Worm (Caenorhabditis elegans) whole organism, L4 larva: ENCODE results near the gene snf-10.

Source experiments
- R02D3.7 ChIP-seq: fragments of 150-350 bp; sonication (generic microtip); optimal IDR thresholded peaks from 3 replicates; lab custom pipeline; 2014; ENCODE audit warnings: missing biosample characterization, missing genetic modification characterization
- egl-27 ChIP-seq: sonication (generic microtip); optimal IDR thresholded peaks from 3 replicates; lab custom pipeline; 2017; ENCODE audit warnings: missing biosample characterization, missing genetic modification reagents, missing genetic modification characterization
- hlh-11 ChIP-seq: fragments of 200-800 bp; sonication (Bioruptor generic); optimal IDR thresholded peaks from 2 replicates; lab custom pipeline; 2018; ENCODE audit warnings: mild to moderate bottlenecking, missing genetic modification characterization, missing compliant biosample characterization
- jun-1 ChIP-seq: fragments of 150-350 bp; optimal IDR thresholded peaks from 2 replicates; lab custom pipeline; 2014; ENCODE audit warnings: missing biosample characterization, missing genetic modification reagents, missing genetic modification characterization
- mxl-2 ChIP-seq: fragments of 200-800 bp; sonication (Bioruptor generic); conservative IDR thresholded peaks from 2 replicates; pipeline ENCODE4 v1.3.6; 2022; ENCODE audit warnings: missing genetic modification reagents, missing genetic modification characterization, missing compliant biosample characterization
- vab-7 ChIP-seq: fragments of 200-800 bp; sonication (Bioruptor generic); IDR thresholded peaks from 2 replicates; pipeline ENCODE4 v1.3.6; 2022; ENCODE audit warnings: missing genetic modification reagents, missing genetic modification characterization, missing compliant biosample characterization

- TF ChIP-seq vab-7 (GFP tag; lab: Robert Waterston, UW) (no peak), egl-27 (no peak), mxl-2 (GFP tag; lab: Robert Waterston, UW) (no peak), jun-1 (tag; lab: Kevin White, UChicago) (no peak), hlh-11 (tag; lab: Kevin White, UChicago) (no peak), R02D3.7 (tag; lab: Kevin White, UChicago) (no peak)
Observed at ce11 chrV:10423511-10423910, 17.1 kb downstream of the snf-10 start.
